Fruit fly (Drosophila melanogaster) whole organism, pupa: ENCODE measurements around the gene Cpr65Au.

Source experiments
- CG13204 ChIP-seq: fragments of 200-800 bp; sonication (Bioruptor generic); optimal IDR thresholded peaks from 2 replicates; lab custom pipeline; 2018; ENCODE audit warnings: missing biosample characterization, mild to moderate bottlenecking, missing genetic modification characterization, moderate library complexity
- D1 ChIP-seq: fragments of 200-800 bp; sonication (Bioruptor generic); optimal IDR thresholded peaks from 2 replicates; lab custom pipeline; 2018; ENCODE audit warnings: missing biosample characterization, mild to moderate bottlenecking, missing genetic modification characterization, moderate library complexity

DNA sequence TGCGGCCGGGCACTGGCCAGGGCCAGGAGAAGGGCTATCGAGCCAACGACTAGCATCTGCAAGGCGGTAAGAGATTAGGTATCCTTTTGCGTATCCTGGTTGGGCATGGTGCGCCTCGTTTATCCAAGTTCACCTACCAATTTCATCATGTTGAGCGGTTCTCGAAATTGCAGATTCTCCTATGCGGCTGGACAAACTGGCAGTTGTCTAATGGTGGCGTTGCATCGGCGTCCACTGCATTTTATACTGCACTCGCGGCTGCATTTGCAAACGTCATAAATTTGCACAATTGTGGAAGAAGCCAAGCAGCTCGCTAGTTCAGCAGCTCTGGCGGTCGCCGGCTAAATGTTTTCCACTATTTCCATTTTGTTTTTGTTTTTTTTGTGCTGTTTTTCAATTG is 20.6 kb upstream of the Cpr65Au start, which contains the start of gene Acp65Aa:
- TF ChIP-seq D1 (tag; lab: Kevin White, UChicago) (no peak), CG13204 (no peak)
